Fruit fly (Drosophila melanogaster) whole organism, wandering third instar larva: Measurements from ENCODE around the gene CG1801.

Experiments
- Jra ChIP-seq: sonication (Bioruptor generic); optimal IDR thresholded peaks from 2 replicates; lab custom pipeline; 2016; ENCODE audit warnings: missing biosample characterization, missing genetic modification characterization
- OdsH ChIP-seq: fragments of 200-800 bp; sonication (Bioruptor generic); optimal IDR thresholded peaks from 2 replicates; lab custom pipeline; 2016; ENCODE audit warnings: missing biosample characterization, mild to moderate bottlenecking, missing genetic modification characterization
- Rel ChIP-seq, 2 experiments: fragments of 200-800 bp; sonication (Bioruptor generic) in 1 of 2; optimal IDR thresholded peaks; 2 replicates in 1 of 2; 3 replicates in 1 of 2; lab custom pipeline; 2016 to 2019; ENCODE audit warnings: mild to moderate bottlenecking in 2 of 2, missing biosample characterization in 2 of 2, missing genetic modification characterization in 2 of 2, moderate library complexity in 1 of 2
- psq ChIP-seq: fragments of 200-800 bp; sonication (Bioruptor generic); optimal IDR thresholded peaks from 3 replicates; lab custom pipeline; 2017; ENCODE audit warnings: missing biosample characterization, mild to moderate bottlenecking, missing genetic modification characterization, moderate library complexity
- sv ChIP-seq: fragments of 200-800 bp; sonication (Bioruptor generic); optimal IDR thresholded peaks from 3 replicates; lab custom pipeline; 2016; ENCODE audit warnings: missing biosample characterization, missing genetic modification characterization

DNA sequence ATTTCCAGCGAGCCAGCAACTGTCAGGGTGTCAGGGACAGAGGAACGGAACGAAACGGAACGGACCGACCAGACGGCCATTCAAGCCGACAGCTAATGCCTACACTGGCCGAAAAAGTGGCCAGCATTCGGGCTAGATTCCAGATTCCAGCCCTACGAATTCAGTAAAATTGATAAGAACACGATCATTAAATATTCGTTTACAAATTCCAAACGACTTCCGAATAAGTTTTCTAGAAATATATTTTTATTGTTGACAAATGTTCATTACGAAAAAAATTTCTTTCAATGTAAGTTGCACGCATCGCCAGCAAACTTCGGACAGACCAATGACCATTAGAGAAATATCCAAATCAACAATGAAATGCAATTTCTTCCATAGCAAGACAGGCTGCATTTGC, 51.9 kb downstream of the CG1801 start:
- TF ChIP-seq Jra (GFP tag; lab: Kevin White, UChicago) (no peak), OdsH (GFP tag; lab: Kevin White, UChicago) (no peak), psq (GFP tag; lab: Kevin White, UChicago) (no peak), sv (no peak), Rel (GFP tag; optimal IDR thresholded peaks at IDR 0.05; lab: Kevin White, UChicago) (no peak), Rel (tag; optimal IDR thresholded peaks at IDR 0.05; lab: Kevin White, UChicago) (no peak)
